Worm (Caenorhabditis elegans) whole organism, young adult: ENCODE results near the gene T24E12.6.

ENCODE experiments used
- F10E7.11 ChIP-seq: sonication (generic microtip); optimal IDR thresholded peaks from 2 replicates; lab custom pipeline; 2017; ENCODE audit warnings: mild to moderate bottlenecking, missing genetic modification characterization, moderate library complexity, missing compliant biosample characterization
- F22D6.2 ChIP-seq: sonication (generic microtip); optimal IDR thresholded peaks from 2 replicates; lab custom pipeline; 2016; ENCODE audit warnings: mild to moderate bottlenecking, missing genetic modification characterization, missing compliant biosample characterization
- F52B5.7 ChIP-seq: sonication (generic microtip); optimal IDR thresholded peaks from 2 replicates; lab custom pipeline; 2016; ENCODE audit warnings: mild to moderate bottlenecking, missing genetic modification characterization, missing compliant biosample characterization
- F57A8.1 ChIP-seq: fragments of 200-800 bp; sonication (Bioruptor generic); optimal IDR thresholded peaks from 2 replicates; lab custom pipeline; 2018; ENCODE audit warnings: mild to moderate bottlenecking, missing genetic modification characterization, moderate library complexity, missing compliant biosample characterization
- K11D2.4 ChIP-seq: fragments of 200-800 bp; sonication (Bioruptor generic); IDR thresholded peaks from 2 replicates; pipeline ENCODE4 v1.3.6; 2022; ENCODE audit warnings: missing genetic modification reagents, missing genetic modification characterization, missing compliant biosample characterization
- ama-1 ChIP-seq, 3 experiments: fragments of 150-350 bp in 1 of 3; sonication (generic microtip) in 2 of 3; optimal IDR thresholded peaks; 2 replicates each; lab custom pipeline; 2014 to 2018; ENCODE audit warnings: missing biosample characterization in 2 of 3, missing genetic modification characterization in 2 of 3, missing genetic modification reagents in 2 of 3
- aptf-2 ChIP-seq: fragments of 200-800 bp; sonication (Bioruptor generic); conservative IDR thresholded peaks from 2 replicates; pipeline ENCODE4 v1.3.6; 2022; ENCODE audit warnings: missing genetic modification reagents, missing genetic modification characterization, missing compliant biosample characterization
- bed-1 ChIP-seq: fragments of 200-800 bp; sonication (Bioruptor generic); IDR thresholded peaks from 2 replicates; pipeline ENCODE4 v1.3.6; 2022; ENCODE audit warnings: missing genetic modification reagents, missing genetic modification characterization, missing compliant biosample characterization
- bed-2 ChIP-seq: fragments of 200-800 bp; sonication (Bioruptor generic); IDR thresholded peaks from 2 replicates; pipeline ENCODE4 v1.3.6; 2022; ENCODE audit warnings: missing genetic modification reagents, missing genetic modification characterization, missing compliant biosample characterization
- ceh-100 ChIP-seq: fragments of 200-800 bp; sonication (Bioruptor generic); IDR thresholded peaks from 2 replicates; pipeline ENCODE4 v1.3.6; 2022; ENCODE audit warnings: missing genetic modification reagents, missing genetic modification characterization, missing compliant biosample characterization
- ceh-40 ChIP-seq: fragments of 200-800 bp; sonication (Bioruptor generic); IDR thresholded peaks from 2 replicates; pipeline ENCODE4 v1.3.6; 2022; ENCODE audit warnings: missing genetic modification characterization, missing compliant biosample characterization
- ceh-91 ChIP-seq: fragments of 200-800 bp; sonication (Bioruptor generic); IDR thresholded peaks from 2 replicates; pipeline ENCODE4 v1.3.6; 2022; ENCODE audit warnings: missing genetic modification reagents, missing genetic modification characterization, missing compliant biosample characterization
- die-1 ChIP-seq: sonication (generic microtip); optimal IDR thresholded peaks from 2 replicates; lab custom pipeline; 2016; ENCODE audit warnings: missing genotype, mild to moderate bottlenecking, missing genetic modification characterization, missing compliant biosample characterization
- dox-1 ChIP-seq: fragments of 200-800 bp; sonication (Bioruptor generic); IDR thresholded peaks from 2 replicates; pipeline ENCODE4 v1.3.6; 2022; ENCODE audit warnings: missing genetic modification reagents, missing genetic modification characterization, missing compliant biosample characterization
- dpl-1 ChIP-seq: fragments of 150-350 bp; optimal IDR thresholded peaks from 2 replicates; lab custom pipeline; 2014; ENCODE audit warnings: missing biosample characterization, missing genetic modification reagents, missing genetic modification characterization
- efl-1 ChIP-seq: fragments of 150-350 bp; optimal IDR thresholded peaks from 2 replicates; lab custom pipeline; 2014; ENCODE audit warnings: missing biosample characterization, missing genetic modification reagents, missing genetic modification characterization
- egl-18 ChIP-seq: fragments of 200-800 bp; sonication (Bioruptor generic); IDR thresholded peaks from 2 replicates; pipeline ENCODE4 v1.3.6; 2022; ENCODE audit warnings: missing genetic modification reagents, missing genetic modification characterization, missing compliant biosample characterization
- egrh-3 ChIP-seq: fragments of 200-800 bp; sonication (Bioruptor generic); IDR thresholded peaks from 2 replicates; pipeline ENCODE4 v1.3.6; 2022; ENCODE audit warnings: missing genetic modification reagents, missing genetic modification characterization, missing compliant biosample characterization
- ekl-4 ChIP-seq: fragments of 200-800 bp; sonication (Bioruptor generic); IDR thresholded peaks from 2 replicates; pipeline ENCODE4 v1.3.6; 2022; ENCODE audit warnings: missing genetic modification reagents, missing genetic modification characterization, missing compliant biosample characterization
- hlh-26 ChIP-seq: fragments of 200-800 bp; sonication (Bioruptor generic); conservative IDR thresholded peaks from 2 replicates; pipeline ENCODE4 v1.3.6; 2022; ENCODE audit warnings: missing genetic modification reagents, missing genetic modification characterization, missing compliant biosample characterization
- hmg-1.2 ChIP-seq: fragments of 200-800 bp; sonication (Bioruptor generic); IDR thresholded peaks from 2 replicates; pipeline ENCODE4 v1.3.6; 2022; ENCODE audit warnings: missing genetic modification reagents, missing genetic modification characterization, missing compliant biosample characterization
- lag-1 ChIP-seq: fragments of 200-800 bp; sonication (Bioruptor generic); IDR thresholded peaks from 2 replicates; pipeline ENCODE4 v1.3.6; 2022; ENCODE audit warnings: missing genetic modification reagents, missing genetic modification characterization, missing compliant biosample characterization
- lin-35 ChIP-seq, 3 experiments: fragments of 150-350 bp in 2 of 3; sonication (generic microtip) in 1 of 3; optimal IDR thresholded peaks; 2 replicates each; lab custom pipeline; 2014 to 2018; ENCODE audit warnings: missing biosample characterization in 3 of 3, missing genetic modification characterization in 3 of 3, missing genetic modification reagents in 3 of 3
- lir-1 ChIP-seq: fragments of 200-800 bp; sonication (Bioruptor generic); conservative IDR thresholded peaks from 2 replicates; pipeline ENCODE4 v1.3.6; 2022; ENCODE audit warnings: missing genetic modification reagents, missing genetic modification characterization, missing compliant biosample characterization
- lsy-27 ChIP-seq: sonication (generic microtip); optimal IDR thresholded peaks from 2 replicates; lab custom pipeline; 2017; ENCODE audit warnings: missing genetic modification characterization, mild to moderate bottlenecking, missing compliant biosample characterization, antibody characterized with exemption, missing genotype, borderline replicate concordance; ENCODE audit not compliant: insufficient read depth
- madf-10 ChIP-seq: sonication (generic microtip); optimal IDR thresholded peaks from 2 replicates; lab custom pipeline; 2016; ENCODE audit warnings: mild to moderate bottlenecking, missing genetic modification characterization, missing compliant biosample characterization
- madf-6 ChIP-seq: fragments of 200-800 bp; sonication (Bioruptor generic); IDR thresholded peaks from 2 replicates; pipeline ENCODE4 v1.3.6; 2022; ENCODE audit warnings: missing genetic modification reagents, missing genetic modification characterization, missing compliant biosample characterization
- madf-8 ChIP-seq: fragments of 200-800 bp; sonication (Bioruptor generic); conservative IDR thresholded peaks from 2 replicates; pipeline ENCODE4 v1.3.6; 2022; ENCODE audit warnings: missing genetic modification reagents, missing genetic modification characterization, missing compliant biosample characterization
- mcd-1 ChIP-seq: fragments of 200-800 bp; sonication (Bioruptor generic); IDR thresholded peaks from 2 replicates; pipeline ENCODE4 v1.3.6; 2022; ENCODE audit warnings: missing genetic modification reagents, missing genetic modification characterization, missing compliant biosample characterization
- nfya-1 ChIP-seq: sonication (generic microtip); optimal IDR thresholded peaks from 2 replicates; lab custom pipeline; 2017; ENCODE audit warnings: antibody characterized with exemption, missing compliant biosample characterization, missing genetic modification characterization, borderline replicate concordance; ENCODE audit not compliant: insufficient read depth
- nhr-80 ChIP-seq: sonication (generic microtip); optimal IDR thresholded peaks from 2 replicates; lab custom pipeline; 2016; ENCODE audit warnings: missing genetic modification characterization, missing compliant biosample characterization
- nhr-90 ChIP-seq: sonication (generic microtip); optimal IDR thresholded peaks from 2 replicates; lab custom pipeline; 2016; ENCODE audit warnings: missing genotype, mild to moderate bottlenecking, missing genetic modification characterization, missing compliant biosample characterization
- rpc-1 ChIP-seq, 2 experiments: fragments of 150-350 bp in 1 of 2; sonication (generic microtip) in 1 of 2; optimal IDR thresholded peaks; 2 replicates each; lab custom pipeline; 2014 to 2018; ENCODE audit warnings: missing biosample characterization in 1 of 2, missing genetic modification characterization in 1 of 2, missing genetic modification reagents in 1 of 2, missing genotype in 1 of 2
- somi-1 ChIP-seq: fragments of 200-800 bp; sonication (Bioruptor generic); optimal IDR thresholded peaks from 2 replicates; lab custom pipeline; 2018; ENCODE audit warnings: mild to moderate bottlenecking, missing genetic modification characterization, missing compliant biosample characterization
- tbp1 ChIP-seq: fragments of 200-800 bp; sonication (Bioruptor generic); optimal IDR thresholded peaks from 2 replicates; lab custom pipeline; 2018; ENCODE audit warnings: mild to moderate bottlenecking, missing genetic modification characterization, missing compliant biosample characterization
- tbx-9 ChIP-seq: sonication (generic microtip); optimal IDR thresholded peaks from 2 replicates; lab custom pipeline; 2016; ENCODE audit warnings: borderline replicate concordance, missing genetic modification characterization, inconsistent platforms, missing compliant biosample characterization
- tlf-1 ChIP-seq: fragments of 200-800 bp; sonication (Bioruptor generic); optimal IDR thresholded peaks from 2 replicates; lab custom pipeline; 2018; ENCODE audit warnings: mild to moderate bottlenecking, missing genetic modification characterization, missing compliant biosample characterization
- unc-130 ChIP-seq: sonication (generic microtip); optimal IDR thresholded peaks from 2 replicates; lab custom pipeline; 2016; ENCODE audit warnings: missing genetic modification reagents, missing genetic modification characterization, missing compliant biosample characterization
- ztf-22 ChIP-seq: fragments of 200-800 bp; sonication (Bioruptor generic); optimal IDR thresholded peaks from 2 replicates; lab custom pipeline; 2018; ENCODE audit warnings: mild to moderate bottlenecking, missing genetic modification characterization, moderate library complexity, missing compliant biosample characterization
- ztf-6 ChIP-seq: fragments of 200-800 bp; sonication (Bioruptor generic); IDR thresholded peaks from 2 replicates; pipeline ENCODE4 v1.3.6; 2022; ENCODE audit warnings: missing genetic modification reagents, missing genetic modification characterization, missing compliant biosample characterization

T24E12.6 gene

ce11 chrII:3743684-3744200, 17.8 kb downstream of the T24E12.6 start, which contains the start of gene nta-1:
Gene nta-1 (minus strand): TSS chrII:3743814.
- no peak for TF ChIP-seq ztf-6 (GFP tag; lab: Robert Waterston, UW)
- 0 out of 2 replicates have a peak, but pooled peaks have one; percentile 11 for TF ChIP-seq dox-1 (GFP tag; lab: Robert Waterston, UW)
- peak; percentile 29 for TF ChIP-seq tbp1 (GFP tag; lab: Kevin White, UChicago)
- peak; percentile 58 for TF ChIP-seq nhr-80 (tag; lab: Kevin White, UChicago)
- TF ChIP-seq lir-1 (GFP tag; lab: Robert Waterston, UW), result no peak
- no peak for TF ChIP-seq F10E7.11 (tag; lab: Kevin White, UChicago)
- no peak for TF ChIP-seq hlh-26

- TF ChIP-seq ama-1 (optimal IDR thresholded peaks at IDR 0.05; lab: Kevin White, UChicago), result no peak
- no peak for TF ChIP-seq ama-1 (GFP tag; optimal IDR thresholded peaks at IDR 0.05; lab: Kevin White, UChicago)
- no peak for TF ChIP-seq dox-1 (GFP tag; lab: Robert Waterston, UW)
- TF ChIP-seq nhr-80 (tag; lab: Kevin White, UChicago), result no peak
- TF ChIP-seq bed-1 (GFP tag; lab: Robert Waterston, UW), result no peak
- no peak for TF ChIP-seq bed-2 (GFP tag; lab: Robert Waterston, UW)
- no peak for TF ChIP-seq lag-1 (GFP tag; lab: Robert Waterston, UW)
- no peak for TF ChIP-seq lin-35 (GFP tag; optimal IDR thresholded peaks at IDR 0.05; lab: Kevin White, UChicago)
These were observed 19.9 kb downstream of the T24E12.6 start, which contains the start of gene F12E12.1 for ce11 chrII:3741584-3741983. Gene F12E12.1 (plus strand): TSS chrII:3741884.

DNA sequence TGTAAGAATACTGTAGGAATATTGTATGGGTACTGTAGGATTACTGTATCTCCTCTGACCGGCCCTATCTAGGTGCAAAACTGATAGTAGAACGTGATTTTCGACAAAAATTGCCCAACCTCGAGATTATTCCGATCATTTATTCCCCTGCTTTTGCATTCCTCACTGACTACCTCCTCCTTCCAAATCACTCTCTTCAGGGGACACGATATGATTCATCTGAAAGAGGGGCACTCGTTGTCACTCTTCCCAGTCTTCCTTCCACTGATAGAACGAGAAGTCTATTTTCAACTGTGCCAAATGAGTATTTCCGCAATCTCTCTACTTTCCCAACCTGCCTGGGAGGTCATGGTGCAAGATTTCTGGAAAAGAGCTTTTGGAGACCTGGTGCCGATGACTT, 21.9 kb downstream of the T24E12.6 start, which contains the start of gene F12E12.2:
F12E12.2 (plus strand) TSS at position 301 of the 400 bp plus-strand sequence.
- no peak for TF ChIP-seq ceh-91
- no peak for TF ChIP-seq egl-18 (GFP tag; lab: Robert Waterston, UW)
- TF ChIP-seq egrh-3, result no peak
- TF ChIP-seq ceh-100 (GFP tag; lab: Robert Waterston, UW), result no peak
- TF ChIP-seq F52B5.7 (tag; lab: Kevin White, UChicago), result no peak
- no peak for TF ChIP-seq mcd-1 (GFP tag; lab: Robert Waterston, UW)
- TF ChIP-seq ztf-22 (GFP tag; lab: Kevin White, UChicago), result no peak
- TF ChIP-seq madf-10 (tag; lab: Kevin White, UChicago), result no peak
- TF ChIP-seq rpc-1 (optimal IDR thresholded peaks at IDR 0.05; lab: Kevin White, UChicago), result no peak
- no peak for TF ChIP-seq rpc-1 (tag; optimal IDR thresholded peaks at IDR 0.05; lab: Kevin White, UChicago)
- TF ChIP-seq F22D6.2 (tag; lab: Kevin White, UChicago), result no peak
- TF ChIP-seq K11D2.4 (GFP tag; lab: Robert Waterston, UW), result no peak
- no peak for TF ChIP-seq nhr-90 (tag; lab: Kevin White, UChicago)
- no peak for TF ChIP-seq aptf-2 (GFP tag; lab: Robert Waterston, UW)
- TF ChIP-seq lsy-27 (tag; lab: Kevin White, UChicago), result no peak

ce11 chrII:3736893-3737375, 24.6 kb downstream of the T24E12.6 start, which contains the start of gene F12E12.6:
Gene F12E12.6 (minus strand): TSS chrII:3736943.
- TF ChIP-seq unc-130 (no peak), efl-1 (GFP tag; lab: Kevin White, UChicago) (peak; percentile 57), hmg-1.2 (GFP tag; lab: Robert Waterston, UW) (peak; percentile 33; the same call in 1 of the 2 replicates), nfya-1 (no peak), somi-1 (GFP tag; lab: Kevin White, UChicago) (no peak), tbx-9 (no peak), dpl-1 (GFP tag; lab: Kevin White, UChicago) (peak; percentile 7), die-1 (no peak), tlf-1 (GFP tag; lab: Kevin White, UChicago) (no peak), ceh-40 (no peak), F57A8.1 (GFP tag; lab: Kevin White, UChicago) (no peak), madf-8 (peak; percentile 27; the same call in 1 of the 2 replicates), ekl-4 (no peak), F10E7.11 (tag; lab: Kevin White, UChicago) (no peak), madf-6 (GFP tag; lab: Robert Waterston, UW) (peak; percentile 58)
